Worm (Caenorhabditis elegans) whole organism, midembryonic: Measurements from ENCODE around the gene nac-2.
A peak's percentile ranks its signal among the peaks of the same experiment; 100 is the strongest.

Experiments used
- T22C8.4 ChIP-seq: fragments of 200-800 bp; sonication (Bioruptor generic); IDR thresholded peaks from 2 replicates; pipeline ENCODE4 v1.3.6; 2022; ENCODE audit warnings: missing genetic modification characterization, missing compliant biosample characterization
- cog-1 ChIP-seq: sonication (generic microtip); optimal IDR thresholded peaks from 2 replicates; lab custom pipeline; 2016; ENCODE audit warnings: missing genetic modification characterization, missing compliant biosample characterization
- flt-1 ChIP-seq: fragments of 200-800 bp; sonication (Bioruptor generic); IDR thresholded peaks from 2 replicates; pipeline ENCODE4 v1.3.6; 2022; ENCODE audit warnings: missing genetic modification characterization, missing compliant biosample characterization
- klf-2 ChIP-seq: fragments of 200-800 bp; sonication (Bioruptor generic); conservative IDR thresholded peaks from 2 replicates; pipeline ENCODE4 v1.3.6; 2022; ENCODE audit warnings: missing genetic modification reagents, missing genetic modification characterization, missing compliant biosample characterization
- med-1 ChIP-seq: sonication (generic microtip); optimal IDR thresholded peaks from 2 replicates; lab custom pipeline; 2017; ENCODE audit warnings: missing genetic modification characterization, mild to moderate bottlenecking, missing compliant biosample characterization, antibody characterized with exemption, missing genetic modification reagents; ENCODE audit not compliant: insufficient read depth
- ref-1 ChIP-seq: fragments of 200-800 bp; sonication (Bioruptor generic); conservative IDR thresholded peaks from 2 replicates; pipeline ENCODE4 v1.3.6; 2022; ENCODE audit warnings: missing genetic modification reagents, missing genetic modification characterization, missing compliant biosample characterization
- tab-1 ChIP-seq: fragments of 200-800 bp; sonication (Bioruptor generic); IDR thresholded peaks from 2 replicates; pipeline ENCODE4 v1.3.6; 2022; ENCODE audit warnings: missing genetic modification characterization, missing compliant biosample characterization
- ztf-23 ChIP-seq: fragments of 200-800 bp; sonication (Bioruptor generic); IDR thresholded peaks from 2 replicates; pipeline ENCODE4 v1.3.6; 2022; ENCODE audit warnings: missing genetic modification reagents, missing genetic modification characterization, missing compliant biosample characterization
- ztf-29 ChIP-seq: fragments of 200-800 bp; sonication (Bioruptor generic); IDR thresholded peaks from 2 replicates; pipeline ENCODE4 v1.3.6; 2022; ENCODE audit warnings: missing genetic modification reagents, missing genetic modification characterization, missing compliant biosample characterization

nac-2 gene

DNA sequence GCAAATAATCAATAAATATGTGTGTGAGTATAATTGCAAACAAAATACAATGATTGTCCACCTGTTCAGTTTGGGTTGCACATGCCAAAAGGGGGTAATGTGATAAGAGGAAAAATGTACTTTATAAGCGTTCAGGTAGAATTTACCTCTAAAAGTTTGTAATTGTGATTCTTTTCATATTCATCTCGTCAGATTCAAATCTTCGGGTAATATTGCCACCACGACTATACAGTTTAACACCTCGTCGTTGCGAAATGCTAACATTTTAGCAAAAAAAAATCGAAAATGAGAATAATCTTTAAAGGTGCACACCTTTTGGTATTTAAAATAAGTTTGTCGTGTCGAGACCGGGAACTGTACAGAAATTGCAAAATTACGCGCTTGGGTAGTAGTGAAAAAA, at the start of gene nac-2:
Gene nac-2, minus strand, starts transcription at position 101 of the 400 bp plus-strand sequence.
- TF ChIP-seq klf-2 (GFP tag; lab: Robert Waterston, UW) (no peak), ref-1 (no peak), tab-1 (GFP tag; lab: Robert Waterston, UW) (no peak), cog-1 (tag; lab: Kevin White, UChicago) (no peak), T22C8.4 (GFP tag; lab: Robert Waterston, UW) (no peak), ztf-29 (GFP tag; lab: Robert Waterston, UW) (no peak), med-1 (no peak), ztf-23 (GFP tag; lab: Robert Waterston, UW) (no peak), flt-1 (GFP tag; lab: Robert Waterston, UW) (no peak)

ce11 chrIII:9091392-9092291, 48.5 kb upstream of the nac-2 start, which contains the start of gene glp-1:
Gene glp-1, plus strand, starts transcription at chrIII:9092241.
- TF ChIP-seq T22C8.4 (GFP tag; lab: Robert Waterston, UW), result no peak
- no peak for TF ChIP-seq ztf-23 (GFP tag; lab: Robert Waterston, UW)
- TF ChIP-seq ztf-29 (GFP tag; lab: Robert Waterston, UW), result no peak
- TF ChIP-seq klf-2 (GFP tag; lab: Robert Waterston, UW), result no peak
- TF ChIP-seq med-1, result no peak
- TF ChIP-seq cog-1 (tag; lab: Kevin White, UChicago), result no peak
- no peak for TF ChIP-seq tab-1 (GFP tag; lab: Robert Waterston, UW)

- TF ChIP-seq med-1 (no peak), ztf-23 (GFP tag; lab: Robert Waterston, UW) (no peak), T22C8.4 (GFP tag; lab: Robert Waterston, UW) (no peak), tab-1 (GFP tag; lab: Robert Waterston, UW) (no peak)
Observed at ce11 chrIII:9089325-9089823, 46.3 kb upstream of the nac-2 start, which contains the start of the genes mccc-2 and mrpl-44. Gene mccc-2, minus strand, starts transcription at chrIII:9089375. Gene mrpl-44, minus strand, starts transcription at chrIII:9089375.

DNA sequence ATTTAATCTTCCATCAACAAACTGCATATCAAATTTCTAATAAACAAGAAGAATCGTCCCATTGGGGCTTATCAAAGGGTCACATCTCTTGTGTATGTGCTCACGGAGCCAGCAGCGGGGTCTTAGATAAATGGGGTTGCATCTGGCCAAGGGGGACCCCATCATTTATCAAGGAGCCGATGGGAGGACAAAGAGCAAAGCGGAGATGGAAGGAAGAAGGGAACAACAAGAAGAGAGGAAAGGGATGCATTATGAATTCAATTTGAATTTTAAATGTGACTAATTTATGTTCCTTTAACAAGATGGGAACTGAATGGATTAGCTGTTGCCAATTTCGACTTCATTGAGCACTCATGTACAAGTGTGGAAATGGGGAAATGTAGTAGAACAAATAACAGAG, 41.2 kb upstream of the nac-2 start:
- TF ChIP-seq tab-1 (GFP tag; lab: Robert Waterston, UW) (no peak), med-1 (no peak), klf-2 (GFP tag; lab: Robert Waterston, UW) (no peak), ref-1 (no peak), ztf-23 (GFP tag; lab: Robert Waterston, UW) (0 out of 2 replicates have a peak, but pooled peaks have one; percentile 33), ztf-29 (GFP tag; lab: Robert Waterston, UW) (no peak), flt-1 (GFP tag; lab: Robert Waterston, UW) (no peak), T22C8.4 (GFP tag; lab: Robert Waterston, UW) (no peak)

DNA sequence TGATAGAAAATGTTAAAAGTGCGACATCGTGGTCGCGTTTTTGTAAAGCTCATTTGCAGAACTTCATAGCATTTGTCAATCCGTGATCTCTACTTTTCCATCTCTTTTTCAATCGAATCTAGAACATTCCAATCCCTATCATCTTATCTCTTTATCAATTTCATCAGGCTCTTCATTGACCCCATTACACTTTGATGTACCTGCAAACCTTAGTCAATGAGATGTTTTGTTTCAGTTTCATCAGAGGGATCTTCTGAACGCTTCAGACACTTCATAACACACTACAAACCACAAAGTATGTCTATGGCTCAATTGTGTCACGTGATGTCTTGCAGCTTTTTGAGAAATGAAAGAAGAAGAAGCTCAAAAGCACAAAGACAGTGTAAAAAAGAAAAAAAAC, 40.0 kb upstream of the nac-2 start:
- TF ChIP-seq klf-2 (GFP tag; lab: Robert Waterston, UW), result no peak
- TF ChIP-seq flt-1 (GFP tag; lab: Robert Waterston, UW), result no peak
- TF ChIP-seq tab-1 (GFP tag; lab: Robert Waterston, UW), result no peak
- TF ChIP-seq T22C8.4 (GFP tag; lab: Robert Waterston, UW), result no peak
- no peak for TF ChIP-seq ref-1
- no peak for TF ChIP-seq ztf-29 (GFP tag; lab: Robert Waterston, UW)
- TF ChIP-seq cog-1 (tag; lab: Kevin White, UChicago), result no peak
- no peak for TF ChIP-seq ztf-23 (GFP tag; lab: Robert Waterston, UW)
- TF ChIP-seq med-1, result no peak

DNA sequence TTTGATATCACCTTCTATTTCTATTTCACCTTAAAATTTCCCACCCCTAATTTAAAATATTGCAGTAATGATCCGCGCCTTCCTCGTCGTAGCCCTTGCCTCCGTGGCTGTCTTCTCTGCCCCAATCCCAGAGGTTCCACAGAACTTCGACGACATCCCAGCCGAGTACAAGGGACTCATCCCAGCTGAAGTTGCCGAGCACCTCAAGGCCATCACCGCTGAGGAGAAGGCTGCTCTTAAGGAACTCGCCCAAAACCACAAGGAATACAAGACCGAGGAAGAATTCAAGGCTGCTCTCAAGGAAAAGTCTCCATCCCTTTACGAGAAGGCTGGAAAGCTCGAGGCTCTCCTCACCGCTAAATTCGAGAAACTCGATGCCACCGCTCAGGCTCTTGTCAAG, 38.7 kb upstream of the nac-2 start, which contains the start of gene far-2:
Gene far-2, plus strand, starts transcription at position 66 of the 400 bp plus-strand sequence.
- TF ChIP-seq tab-1 (GFP tag; lab: Robert Waterston, UW) (no peak), flt-1 (GFP tag; lab: Robert Waterston, UW) (no peak), cog-1 (tag; lab: Kevin White, UChicago) (no peak), ref-1 (no peak), ztf-29 (GFP tag; lab: Robert Waterston, UW) (no peak), ztf-23 (GFP tag; lab: Robert Waterston, UW) (no peak), klf-2 (GFP tag; lab: Robert Waterston, UW) (no peak), T22C8.4 (GFP tag; lab: Robert Waterston, UW) (no peak), med-1 (no peak)

DNA sequence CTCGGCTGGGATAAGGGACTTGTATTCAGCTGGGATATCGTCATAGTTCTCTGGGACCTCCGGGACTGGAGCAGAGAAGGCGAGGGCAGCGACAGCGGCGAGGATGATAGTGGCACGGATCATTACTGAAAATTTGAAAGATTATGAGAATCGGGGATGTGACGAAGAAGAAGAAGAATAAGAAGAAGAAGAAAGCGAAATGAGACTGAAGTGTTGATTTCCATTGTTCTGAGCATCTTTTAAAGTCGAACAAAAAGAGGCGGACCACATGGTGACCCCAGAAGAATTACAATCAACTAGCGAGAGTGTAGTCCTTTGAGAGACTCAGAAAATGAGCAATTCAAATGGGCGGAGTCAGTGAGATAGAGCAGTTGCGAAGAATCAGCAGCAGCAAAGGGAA, 38.0 kb upstream of the nac-2 start, which contains the start of gene far-1:
Gene far-1, minus strand, starts transcription at position 125 of the 400 bp plus-strand sequence.
- TF ChIP-seq cog-1 (tag; lab: Kevin White, UChicago), result no peak
- no peak for TF ChIP-seq T22C8.4 (GFP tag; lab: Robert Waterston, UW)
- TF ChIP-seq tab-1 (GFP tag; lab: Robert Waterston, UW), result no peak
- TF ChIP-seq flt-1 (GFP tag; lab: Robert Waterston, UW), result no peak
- no peak for TF ChIP-seq med-1
- TF ChIP-seq klf-2 (GFP tag; lab: Robert Waterston, UW), result no peak
- no peak for TF ChIP-seq ztf-29 (GFP tag; lab: Robert Waterston, UW)
- TF ChIP-seq ref-1, result no peak
- no peak for TF ChIP-seq ztf-23 (GFP tag; lab: Robert Waterston, UW)

DNA sequence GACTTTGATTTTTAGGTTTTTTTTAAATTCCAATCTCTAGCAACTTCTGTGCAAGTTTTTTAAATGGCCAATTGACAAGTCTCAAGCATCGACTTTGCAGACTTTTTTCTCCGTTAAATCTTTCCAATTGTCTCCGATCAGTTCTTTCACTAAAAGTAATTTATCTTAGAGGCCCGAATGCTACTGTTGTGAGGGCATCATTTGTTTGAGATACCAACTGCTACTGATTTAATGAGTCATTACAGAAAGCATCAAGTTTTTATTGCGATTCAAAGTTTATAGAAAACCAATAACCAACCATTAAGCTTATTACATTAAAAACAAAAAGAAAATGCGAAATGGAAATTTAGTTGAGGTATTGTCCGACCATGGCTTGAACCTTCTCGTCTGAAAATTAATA, 37.0 kb upstream of the nac-2 start:
- no peak for TF ChIP-seq cog-1 (tag; lab: Kevin White, UChicago)
- no peak for TF ChIP-seq ztf-23 (GFP tag; lab: Robert Waterston, UW)
- no peak for TF ChIP-seq ref-1
- no peak for TF ChIP-seq klf-2 (GFP tag; lab: Robert Waterston, UW)
- TF ChIP-seq flt-1 (GFP tag; lab: Robert Waterston, UW), result no peak
- no peak for TF ChIP-seq T22C8.4 (GFP tag; lab: Robert Waterston, UW)
- TF ChIP-seq tab-1 (GFP tag; lab: Robert Waterston, UW), result no peak
- no peak for TF ChIP-seq ztf-29 (GFP tag; lab: Robert Waterston, UW)
- TF ChIP-seq med-1, result no peak

DNA sequence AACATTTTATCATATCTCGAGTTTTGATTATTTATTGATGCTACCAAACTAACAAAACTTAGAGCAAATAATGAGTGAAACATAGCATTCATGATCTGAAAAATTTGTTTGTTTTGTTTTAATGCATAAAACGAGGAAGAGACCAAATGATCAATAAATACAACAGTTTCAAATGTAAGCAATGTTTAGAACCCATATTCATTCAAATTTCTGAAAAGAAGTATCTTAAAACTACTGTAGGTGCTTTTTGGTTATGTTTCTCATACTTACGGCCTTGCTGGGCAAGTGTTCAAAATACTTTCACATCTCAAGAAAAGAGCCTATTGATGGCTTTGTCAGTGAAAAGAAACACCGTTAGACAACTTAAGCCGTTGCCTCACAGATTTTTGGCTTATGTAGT, 34.6 kb upstream of the nac-2 start, which contains the start of gene F02A9.1:
Gene F02A9.1, minus strand, starts transcription at position 101 of the 400 bp plus-strand sequence.
- TF ChIP-seq T22C8.4 (GFP tag; lab: Robert Waterston, UW), result no peak
- TF ChIP-seq med-1, result no peak
- TF ChIP-seq ztf-29 (GFP tag; lab: Robert Waterston, UW), result no peak
- no peak for TF ChIP-seq cog-1 (tag; lab: Kevin White, UChicago)
- no peak for TF ChIP-seq tab-1 (GFP tag; lab: Robert Waterston, UW)
